Fruit fly (Drosophila melanogaster): ENCODE data around the gene CG34251.

DNA sequence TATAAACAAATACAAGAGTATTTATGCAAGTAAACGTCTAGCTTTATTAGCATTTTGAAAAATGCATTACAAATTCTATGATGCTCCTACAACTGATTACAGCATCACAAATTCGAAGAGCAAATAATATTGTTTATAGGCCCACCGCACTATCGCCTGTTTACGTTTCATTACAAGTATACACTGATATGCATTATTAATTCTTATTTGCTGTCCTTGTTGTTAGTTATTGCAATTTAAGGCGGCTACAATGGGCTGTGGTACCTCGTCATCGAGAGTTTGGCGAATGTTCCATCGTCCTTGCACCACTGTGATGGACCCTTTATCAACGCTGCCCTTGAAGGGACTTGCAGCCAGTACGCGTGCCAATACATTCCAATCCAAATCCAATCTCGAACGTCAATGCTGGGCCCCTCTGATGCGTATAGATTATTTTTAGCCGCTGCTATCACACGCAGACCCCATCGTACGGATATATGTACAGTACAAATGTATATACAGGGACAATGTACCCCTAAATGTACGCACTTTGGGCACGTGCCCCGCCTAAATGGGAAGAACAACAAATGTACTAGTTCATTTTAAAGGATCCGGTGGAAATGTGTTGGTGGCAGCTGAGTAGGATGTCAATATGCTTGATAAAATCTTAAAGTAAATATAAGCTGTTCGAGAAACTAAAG, 14.6 kb upstream of the CG34251 start:
- TF ChIP-seq cyc (GFP tag; optimal IDR thresholded peaks at IDR 0.05) (no peak), CG6808 (GFP tag; optimal IDR thresholded peaks at IDR 0.05) (no peak), Sox15 (GFP tag; optimal IDR thresholded peaks at IDR 0.05) (no peak), Hr39 (GFP tag; optimal IDR thresholded peaks at IDR 0.05) (no peak), vri (GFP tag; optimal IDR thresholded peaks at IDR 0.05) (no peak), Eip75B (GFP tag; optimal IDR thresholded peaks at IDR 0.05) (no peak), esn (GFP tag; optimal IDR thresholded peaks at IDR 0.05) (no peak), OdsH (GFP tag; optimal IDR thresholded peaks at IDR 0.05) (no peak), achi (GFP tag; optimal IDR thresholded peaks at IDR 0.05) (no peak), Hr4 (GFP tag; optimal IDR thresholded peaks at IDR 0.05) (no peak), Sox102F (GFP tag; optimal IDR thresholded peaks at IDR 0.05) (no peak), Lpt (GFP tag; optimal IDR thresholded peaks at IDR 0.05) (no peak)
